Worm (Caenorhabditis elegans) whole organism, L1 larva: ENCODE measurements around the gene dhs-19.

Experiments
- C04F5.9 ChIP-seq: sonication (generic microtip); optimal IDR thresholded peaks from 2 replicates; lab custom pipeline; 2016; ENCODE audit warnings: missing genetic modification characterization, missing compliant biosample characterization
- C16A3.4 ChIP-seq: fragments of 150-350 bp; optimal IDR thresholded peaks from 2 replicates; lab custom pipeline; 2014; ENCODE audit warnings: missing biosample characterization, missing genetic modification characterization
- C34B4.2 ChIP-seq: sonication (generic microtip); optimal IDR thresholded peaks from 2 replicates; lab custom pipeline; 2017; ENCODE audit warnings: mild to moderate bottlenecking, missing genetic modification characterization, missing compliant biosample characterization
- F16B12.6 ChIP-seq: fragments of 150-350 bp; optimal IDR thresholded peaks from 2 replicates; lab custom pipeline; 2014; ENCODE audit warnings: missing biosample characterization, missing genetic modification characterization
- Y116A8C.19 ChIP-seq: sonication (generic microtip); optimal IDR thresholded peaks from 2 replicates; lab custom pipeline; 2016; ENCODE audit warnings: missing compliant biosample characterization, missing genetic modification characterization, borderline replicate concordance
- alr-1 ChIP-seq: fragments of 200-800 bp; sonication (Bioruptor generic); optimal IDR thresholded peaks from 2 replicates; lab custom pipeline; 2018; ENCODE audit warnings: borderline replicate concordance, mild to moderate bottlenecking, missing genetic modification characterization, missing compliant biosample characterization
- aly-2 ChIP-seq: fragments of 150-350 bp; optimal IDR thresholded peaks from 2 replicates; lab custom pipeline; 2014; ENCODE audit warnings: missing biosample characterization, missing genetic modification characterization
- blmp-1 ChIP-seq: fragments of 150-350 bp; optimal IDR thresholded peaks from 2 replicates; lab custom pipeline; 2014; ENCODE audit warnings: missing biosample characterization, missing genetic modification characterization
- ceh-63 ChIP-seq: fragments of 200-800 bp; sonication (Bioruptor generic); optimal IDR thresholded peaks from 2 replicates; lab custom pipeline; 2018; ENCODE audit warnings: mild to moderate bottlenecking, missing genetic modification characterization, missing compliant biosample characterization
- ceh-8 ChIP-seq: fragments of 200-800 bp; sonication (Bioruptor generic); optimal IDR thresholded peaks from 2 replicates; lab custom pipeline; 2018; ENCODE audit warnings: mild to moderate bottlenecking, missing genetic modification characterization, moderate library complexity, missing compliant biosample characterization
- ceh-88 ChIP-seq: fragments of 200-800 bp; sonication (Bioruptor generic); IDR thresholded peaks from 2 replicates; pipeline ENCODE4 v1.3.6; 2022; ENCODE audit warnings: missing genetic modification characterization, missing compliant biosample characterization
- ceh-90 ChIP-seq: sonication (generic microtip); optimal IDR thresholded peaks from 2 replicates; lab custom pipeline; 2016; ENCODE audit warnings: missing genetic modification characterization, missing compliant biosample characterization
- dpl-1 ChIP-seq, 3 experiments: fragments of 150-350 bp in 2 of 3; sonication (generic microtip) in 1 of 3; optimal IDR thresholded peaks; 2 replicates each; lab custom pipeline; 2014 to 2017; ENCODE audit warnings: missing biosample characterization in 3 of 3, missing genetic modification characterization in 3 of 3, missing genetic modification reagents in 3 of 3
- efl-1 ChIP-seq, 4 experiments: fragments of 150-350 bp; optimal IDR thresholded peaks in 3 of 4; peaks in 1 of 4; 1 replicate in 1 of 4; 2 replicates in 3 of 4; lab custom pipeline; 2014; ENCODE audit warnings: missing biosample characterization in 2 of 4, missing genetic modification characterization in 2 of 4, missing genetic modification reagents in 2 of 4
- egl-13 ChIP-seq: sonication (generic microtip); optimal IDR thresholded peaks from 2 replicates; lab custom pipeline; 2016; ENCODE audit warnings: missing genotype, missing genetic modification reagents, missing genetic modification characterization, missing compliant biosample characterization
- egl-27 ChIP-seq, 2 experiments: fragments of 150-350 bp in 1 of 2; sonication (generic microtip); optimal IDR thresholded peaks; 3 replicates each; lab custom pipeline; 2017 to 2018; ENCODE audit warnings: missing biosample characterization in 2 of 2, missing genetic modification characterization in 2 of 2, missing genetic modification reagents in 2 of 2
- elt-2 ChIP-seq: sonication (generic microtip); optimal IDR thresholded peaks from 2 replicates; lab custom pipeline; 2016; ENCODE audit warnings: missing genetic modification characterization, mild to moderate bottlenecking, inconsistent platforms, missing compliant biosample characterization, missing genetic modification reagents
- ets-5 ChIP-seq: fragments of 200-800 bp; sonication (Bioruptor generic); IDR thresholded peaks from 2 replicates; pipeline ENCODE4 v1.3.6; 2022; ENCODE audit warnings: missing genetic modification characterization, missing compliant biosample characterization
- fkh-8 ChIP-seq: sonication (generic microtip); optimal IDR thresholded peaks from 2 replicates; lab custom pipeline; 2016; ENCODE audit warnings: mild to moderate bottlenecking, missing genetic modification characterization, missing compliant biosample characterization
- fos-1 ChIP-seq: fragments of 150-350 bp; optimal IDR thresholded peaks from 2 replicates; lab custom pipeline; 2014; ENCODE audit warnings: missing biosample characterization, missing genetic modification characterization
- grh-1 ChIP-seq: fragments of 200-800 bp; sonication (Bioruptor generic); IDR thresholded peaks from 2 replicates; pipeline ENCODE4 v1.3.6; 2022; ENCODE audit warnings: missing genetic modification reagents, missing genetic modification characterization, missing compliant biosample characterization
- hlh-17 ChIP-seq: fragments of 200-800 bp; sonication (Bioruptor generic); optimal IDR thresholded peaks from 2 replicates; lab custom pipeline; 2018; ENCODE audit warnings: missing genetic modification characterization, mild to moderate bottlenecking, missing compliant biosample characterization, moderate library complexity, borderline replicate concordance
- irx-1 ChIP-seq: sonication (generic microtip); optimal IDR thresholded peaks from 2 replicates; lab custom pipeline; 2016; ENCODE audit warnings: missing genetic modification characterization, missing compliant biosample characterization
- lin-13 ChIP-seq: fragments of 150-350 bp; optimal IDR thresholded peaks from 2 replicates; lab custom pipeline; 2014; ENCODE audit warnings: missing biosample characterization, missing genetic modification reagents, missing genetic modification characterization
- lin-14 ChIP-seq: fragments of 200-800 bp; sonication (Bioruptor generic); optimal IDR thresholded peaks from 2 replicates; lab custom pipeline; 2018; ENCODE audit warnings: mild to moderate bottlenecking, missing genetic modification characterization, moderate library complexity, missing compliant biosample characterization
- lin-15B ChIP-seq: fragments of 150-350 bp; sonication (generic microtip); optimal IDR thresholded peaks from 3 replicates; lab custom pipeline; 2014; ENCODE audit warnings: missing biosample characterization, missing genetic modification characterization
- lin-35 ChIP-seq, 2 experiments: fragments of 150-350 bp; optimal IDR thresholded peaks; 2 replicates each; lab custom pipeline; 2014; ENCODE audit warnings: missing biosample characterization in 2 of 2, missing genetic modification characterization in 2 of 2, missing genetic modification reagents in 2 of 2
- lin-39 ChIP-seq: fragments of 150-350 bp; optimal IDR thresholded peaks from 2 replicates; lab custom pipeline; 2014; ENCODE audit warnings: missing biosample characterization, missing genetic modification reagents, missing genetic modification characterization
- lir-3 ChIP-seq: sonication (generic microtip); optimal IDR thresholded peaks from 2 replicates; lab custom pipeline; 2016; ENCODE audit warnings: mild to moderate bottlenecking, missing genetic modification characterization, moderate library complexity, missing compliant biosample characterization; ENCODE audit not compliant: poor library complexity
- lsy-2 ChIP-seq, 2 experiments: fragments of 150-350 bp; optimal IDR thresholded peaks; 2 replicates each; lab custom pipeline; 2014; ENCODE audit warnings: missing biosample characterization in 2 of 2, missing genetic modification characterization in 2 of 2
- nhr-11 ChIP-seq: fragments of 150-350 bp; optimal IDR thresholded peaks from 2 replicates; lab custom pipeline; 2014; ENCODE audit warnings: missing biosample characterization, missing genetic modification characterization
- nhr-19 ChIP-seq: fragments of 200-800 bp; sonication (Bioruptor generic); conservative IDR thresholded peaks from 2 replicates; pipeline ENCODE4 v1.3.6; 2022; ENCODE audit warnings: missing genetic modification characterization, missing compliant biosample characterization
- nhr-20 ChIP-seq: sonication (generic microtip); optimal IDR thresholded peaks from 2 replicates; lab custom pipeline; 2016; ENCODE audit warnings: mild to moderate bottlenecking, missing genetic modification characterization, missing compliant biosample characterization
- nhr-28 ChIP-seq: fragments of 150-350 bp; optimal IDR thresholded peaks from 2 replicates; lab custom pipeline; 2014; ENCODE audit warnings: missing biosample characterization, missing genetic modification characterization
- nhr-47 ChIP-seq: sonication (generic microtip); optimal IDR thresholded peaks from 2 replicates; lab custom pipeline; 2016; ENCODE audit warnings: mild to moderate bottlenecking, missing genetic modification characterization, moderate library complexity, missing compliant biosample characterization
- nhr-76 ChIP-seq: sonication (generic microtip); optimal IDR thresholded peaks from 2 replicates; lab custom pipeline; 2017; ENCODE audit warnings: missing biosample characterization, missing genetic modification characterization
- nhr-84 ChIP-seq: sonication (generic microtip); optimal IDR thresholded peaks from 2 replicates; lab custom pipeline; 2017; ENCODE audit warnings: missing biosample characterization, missing genetic modification characterization
- pqm-1 ChIP-seq: sonication (generic microtip); optimal IDR thresholded peaks from 3 replicates; lab custom pipeline; 2017; ENCODE audit warnings: missing biosample characterization, missing genetic modification characterization
- rnt-1 ChIP-seq: sonication (generic microtip); optimal IDR thresholded peaks from 2 replicates; lab custom pipeline; 2016; ENCODE audit warnings: mild to moderate bottlenecking, missing genetic modification characterization, moderate library complexity, missing compliant biosample characterization
- skn-1 ChIP-seq: fragments of 150-350 bp; optimal IDR thresholded peaks from 2 replicates; lab custom pipeline; 2014; ENCODE audit warnings: missing biosample characterization, missing genetic modification characterization
- snpc-4 ChIP-seq: fragments of 150-350 bp; optimal IDR thresholded peaks from 2 replicates; lab custom pipeline; 2014; ENCODE audit warnings: missing biosample characterization, missing genetic modification characterization
- snu-23 ChIP-seq: sonication (generic microtip); optimal IDR thresholded peaks from 2 replicates; lab custom pipeline; 2016; ENCODE audit warnings: missing genetic modification characterization, missing compliant biosample characterization
- sox-4 ChIP-seq: sonication (generic microtip); optimal IDR thresholded peaks from 2 replicates; lab custom pipeline; 2016; ENCODE audit warnings: missing genetic modification characterization, missing compliant biosample characterization
- unc-62 ChIP-seq: fragments of 150-350 bp; optimal IDR thresholded peaks from 2 replicates; lab custom pipeline; 2014; ENCODE audit warnings: missing biosample characterization, missing genetic modification reagents, missing genetic modification characterization
- unc-86 ChIP-seq: sonication (generic microtip); optimal IDR thresholded peaks from 2 replicates; lab custom pipeline; 2016; ENCODE audit warnings: missing genetic modification characterization, missing compliant biosample characterization
- zip-4 ChIP-seq: fragments of 200-800 bp; sonication (Bioruptor generic); optimal IDR thresholded peaks from 2 replicates; lab custom pipeline; 2018; ENCODE audit warnings: mild to moderate bottlenecking, missing genetic modification characterization, moderate library complexity, missing compliant biosample characterization
- ztf-11 ChIP-seq, 2 experiments: sonication (generic microtip); optimal IDR thresholded peaks; 2 replicates each; lab custom pipeline; 2016 to 2017; ENCODE audit warnings: missing genetic modification characterization in 2 of 2, missing biosample characterization in 1 of 2, missing compliant biosample characterization in 1 of 2

dhs-19 gene

ce11 chrV:11474399-11474798, 15.9 kb downstream of the dhs-19 start, which contains the start of gene nas-22:
Gene nas-22, plus strand, starts transcription at chrV:11474699.
- no peak for TF ChIP-seq fos-1 (tag; lab: Kevin White, UChicago)
- no peak for TF ChIP-seq grh-1 (GFP tag; lab: Robert Waterston, UW)
- no peak for TF ChIP-seq ceh-63
- TF ChIP-seq nhr-11 (tag; lab: Kevin White, UChicago), result no peak
- TF ChIP-seq elt-2, result no peak
- TF ChIP-seq, all 84 proteins: peak for 0

DNA sequence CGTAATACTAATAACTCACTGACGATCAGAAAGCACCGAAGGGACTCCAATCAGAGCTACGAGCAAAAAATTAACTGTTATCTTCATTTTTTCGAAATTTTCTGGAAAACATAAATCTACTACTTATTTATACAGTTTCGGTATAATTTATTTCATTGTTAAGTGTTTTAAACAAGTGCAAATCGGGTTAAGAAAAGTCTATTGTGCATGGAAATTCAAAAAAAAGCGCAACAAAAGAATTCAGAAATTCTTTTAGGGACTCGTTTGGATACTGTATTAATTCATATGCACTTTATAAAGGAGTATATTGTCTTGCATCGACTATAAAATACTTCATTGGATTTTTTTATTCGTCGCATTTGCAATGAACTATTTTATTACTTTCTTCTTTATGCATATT, 18.1 kb downstream of the dhs-19 start, which contains the start of the genes nas-20 and nas-21:
nas-20 (minus strand) TSS at position 101 of the 400 bp plus-strand sequence.
nas-21 (plus strand) TSS at position 356 of the 400 bp plus-strand sequence.
- TF ChIP-seq snu-23, result no peak
- no peak for TF ChIP-seq C16A3.4 (tag; lab: Kevin White, UChicago)
- TF ChIP-seq nhr-20 (tag; lab: Kevin White, UChicago), result no peak
- no peak for TF ChIP-seq sox-4
- TF ChIP-seq blmp-1 (tag; lab: Kevin White, UChicago), result no peak
- no peak for TF ChIP-seq unc-86
- TF ChIP-seq snpc-4 (tag; lab: Kevin White, UChicago), result no peak
- TF ChIP-seq nhr-19, result no peak
- no peak for TF ChIP-seq F16B12.6 (tag; lab: Kevin White, UChicago)
- TF ChIP-seq rnt-1 (tag; lab: Kevin White, UChicago), result no peak
- TF ChIP-seq zip-4 (GFP tag; lab: Kevin White, UChicago), result no peak
- no peak for TF ChIP-seq nhr-84 (tag; lab: Kevin White, UChicago)
- no peak for TF ChIP-seq lir-3 (tag; lab: Kevin White, UChicago)
- no peak for TF ChIP-seq fkh-8 (tag; lab: Kevin White, UChicago)
- no peak for TF ChIP-seq nhr-11 (tag; lab: Kevin White, UChicago)
- no peak for TF ChIP-seq efl-1 (optimal IDR thresholded peaks at IDR 0.05; lab: Kevin White, UChicago)
- TF ChIP-seq efl-1 (GFP tag; optimal IDR thresholded peaks at IDR 0.05 in 1 of 2; lab: Kevin White, UChicago), result no peak
- no peak for TF ChIP-seq ceh-8
- TF ChIP-seq ets-5 (GFP tag; lab: Robert Waterston, UW), result no peak
- no peak for TF ChIP-seq nhr-47 (tag; lab: Kevin White, UChicago)
- TF ChIP-seq egl-13 (tag; lab: Kevin White, UChicago), result no peak
- TF ChIP-seq, all 84 proteins: peak for 0

- TF ChIP-seq lin-14 (GFP tag; lab: Kevin White, UChicago) (no peak), fkh-8 (tag; lab: Kevin White, UChicago) (no peak), lin-39 (tag; lab: Kevin White, UChicago) (no peak), egl-27 (tag; optimal IDR thresholded peaks at IDR 0.05; lab: Kevin White, UChicago) (no peak), C34B4.2 (tag; lab: Kevin White, UChicago) (no peak), aly-2 (no peak), lir-3 (tag; lab: Kevin White, UChicago) (no peak), grh-1 (GFP tag; lab: Robert Waterston, UW) (no peak), ztf-11 (tag; optimal IDR thresholded peaks at IDR 0.05; lab: Kevin White, UChicago) (no peak), nhr-76 (tag; lab: Kevin White, UChicago) (no peak), pqm-1 (tag; lab: Kevin White, UChicago) (peak; percentile 10), lin-35 (GFP tag; optimal IDR thresholded peaks at IDR 0.05; lab: Kevin White, UChicago) (peak in 1 of 2 experiments; percentile 24), dpl-1 (GFP tag; optimal IDR thresholded peaks at IDR 0.05; lab: Kevin White, UChicago) (no peak), irx-1 (tag; lab: Kevin White, UChicago) (no peak), C04F5.9 (no peak), hlh-17 (no peak), lsy-2 (tag; optimal IDR thresholded peaks at IDR 0.05; lab: Kevin White, UChicago) (no peak), nhr-28 (tag; lab: Kevin White, UChicago) (no peak), ceh-88 (GFP tag; lab: Robert Waterston, UW) (no peak), lin-15B (tag; lab: Kevin White, UChicago) (no peak), efl-1 (optimal IDR thresholded peaks at IDR 0.05; lab: Kevin White, UChicago) (no peak), efl-1 (GFP tag; optimal IDR thresholded peaks at IDR 0.05 in 1 of 2; lab: Kevin White, UChicago) (peak in 1 of 2 experiments; percentile 78), alr-1 (no peak), skn-1 (no peak), snu-23 (no peak), ceh-8 (no peak), ceh-90 (tag; lab: Kevin White, UChicago) (no peak), unc-62 (no peak), nhr-11 (tag; lab: Kevin White, UChicago) (no peak), lin-13 (GFP tag; lab: Kevin White, UChicago) (no peak), Y116A8C.19 (tag; lab: Kevin White, UChicago) (no peak)
Observed at ce11 chrV:11470210-11470713, 20.0 kb downstream of the dhs-19 start, which contains the start of gene aat-6. Gene aat-6, minus strand, starts transcription at chrV:11470663.
